Fruit fly (Drosophila melanogaster) whole organism, embryonic: ENCODE data around the gene CG42798.

ENCODE experiments used
- Abd-B ChIP-seq: fragments of 200-800 bp; sonication (Bioruptor generic); optimal IDR thresholded peaks from 2 replicates; lab custom pipeline; 2018; ENCODE audit warnings: missing biosample characterization, mild to moderate bottlenecking, missing genetic modification characterization, moderate library complexity
- B-H2 ChIP-seq: fragments of 200-800 bp; sonication (Bioruptor generic); optimal IDR thresholded peaks from 2 replicates; lab custom pipeline; 2018; ENCODE audit warnings: missing biosample characterization, mild to moderate bottlenecking, missing genetic modification characterization
- CG5180 ChIP-seq: fragments of 200-800 bp; sonication (Bioruptor generic); optimal IDR thresholded peaks from 3 replicates; lab custom pipeline; 2017; ENCODE audit warnings: missing biosample characterization, missing genetic modification characterization, mild to moderate bottlenecking, moderate library complexity, missing genetic modification reagents
- CG8388 ChIP-seq: fragments of 200-800 bp; sonication (Bioruptor generic); optimal IDR thresholded peaks from 2 replicates; lab custom pipeline; 2019; ENCODE audit warnings: missing biosample characterization, mild to moderate bottlenecking, missing genetic modification characterization, moderate library complexity
- CG9817 ChIP-seq: fragments of 200-800 bp; sonication (Bioruptor generic); optimal IDR thresholded peaks from 2 replicates; lab custom pipeline; 2018; ENCODE audit warnings: missing biosample characterization, mild to moderate bottlenecking, missing genetic modification characterization, moderate library complexity
- Hsf ChIP-seq: fragments of 200-800 bp; sonication (Bioruptor generic); optimal IDR thresholded peaks from 3 replicates; lab custom pipeline; 2016; ENCODE audit warnings: missing biosample characterization, missing genetic modification characterization
- Lpt ChIP-seq: fragments of >200 bp; optimal IDR thresholded peaks from 2 replicates; lab custom pipeline; 2018; ENCODE audit warnings: missing biosample characterization, missing genetic modification characterization
- Poxn ChIP-seq: fragments of 200-800 bp; sonication (Bioruptor generic); IDR thresholded peaks from 2 replicates; pipeline ENCODE4 v1.3.6; 2022; ENCODE audit warnings: missing biosample characterization, missing genetic modification characterization
- chinmo ChIP-seq: fragments of 200-800 bp; sonication (Bioruptor generic); IDR thresholded peaks from 4 replicates; pipeline ENCODE4 v1.3.6; 2022; ENCODE audit warnings: missing biosample characterization, missing genetic modification characterization; ENCODE audit not compliant: partially characterized antibody
- fd102C ChIP-seq: fragments of 200-800 bp; sonication (Bioruptor generic); optimal IDR thresholded peaks from 2 replicates; lab custom pipeline; 2018; ENCODE audit warnings: missing biosample characterization, mild to moderate bottlenecking, missing genetic modification characterization, moderate library complexity
- kni ChIP-seq: fragments of 200-800 bp; sonication (Bioruptor generic); optimal IDR thresholded peaks from 3 replicates; lab custom pipeline; 2017; ENCODE audit warnings: mild to moderate bottlenecking, missing biosample characterization, missing genetic modification reagents, missing genetic modification characterization
- pho ChIP-seq: fragments of 200-800 bp; sonication (Bioruptor generic); optimal IDR thresholded peaks from 2 replicates; lab custom pipeline; 2016; ENCODE audit warnings: missing biosample characterization, missing genetic modification characterization
- vvl ChIP-seq: fragments of 200-800 bp; sonication (Bioruptor generic); IDR thresholded peaks from 2 replicates; pipeline ENCODE4 v1.3.6; 2022; ENCODE audit warnings: missing biosample characterization, missing genetic modification characterization

- TF ChIP-seq CG5180 (GFP tag; lab: Kevin White, UChicago) = no peak
- TF ChIP-seq kni = no peak
- no peak for TF ChIP-seq chinmo (GFP tag; lab: Robert Waterston, UW)
- TF ChIP-seq pho (GFP tag; lab: Kevin White, UChicago) = no peak
- TF ChIP-seq Poxn (GFP tag; lab: Robert Waterston, UW) = no peak
- TF ChIP-seq Lpt (GFP tag; lab: Kevin White, UChicago) = no peak
- no peak for TF ChIP-seq CG9817 (tag; lab: Kevin White, UChicago)
- TF ChIP-seq CG8388 (GFP tag; lab: Kevin White, UChicago) = no peak
- TF ChIP-seq fd102C (GFP tag; lab: Kevin White, UChicago) = no peak
- no peak for TF ChIP-seq B-H2 (GFP tag; lab: Kevin White, UChicago)
- no peak for TF ChIP-seq Hsf
- no peak for TF ChIP-seq vvl (GFP tag; lab: Robert Waterston, UW)
- TF ChIP-seq Abd-B (GFP tag; lab: Kevin White, UChicago) = no peak
Measured at dm6 chr3R:17440628-17441027, 34.1 kb downstream of the CG42798 start, which contains the start of gene CG14331.
